Fruit fly (Drosophila melanogaster) whole organism, embryonic: Measurements from ENCODE around the gene Glos.
A peak's percentile ranks its signal among the peaks of the same experiment; 100 is the strongest.

Source experiments
- B-H1 ChIP-seq: fragments of 200-800 bp; sonication (Bioruptor generic); IDR thresholded peaks from 3 replicates; pipeline ENCODE4 v1.3.6; 2022; ENCODE audit warnings: missing biosample characterization, missing genetic modification characterization
- BEAF-32 ChIP-seq: fragments of 200-800 bp; sonication (Bioruptor generic); optimal IDR thresholded peaks from 3 replicates; lab custom pipeline; 2017; ENCODE audit warnings: missing biosample characterization, missing genetic modification characterization, mild to moderate bottlenecking, moderate library complexity, missing genetic modification reagents
- CG11695 ChIP-seq: fragments of 200-800 bp; sonication (Bioruptor generic); IDR thresholded peaks from 3 replicates; pipeline ENCODE4 v1.3.6; 2022; ENCODE audit warnings: missing biosample characterization, missing genetic modification characterization
- CG15073 ChIP-seq: fragments of 200-800 bp; sonication (Bioruptor generic); optimal IDR thresholded peaks from 2 replicates; lab custom pipeline; 2016; ENCODE audit warnings: missing biosample characterization, missing genetic modification characterization
- CG15601 ChIP-seq: fragments of 200-800 bp; sonication (Bioruptor generic); optimal IDR thresholded peaks from 3 replicates; lab custom pipeline; 2019; ENCODE audit warnings: missing biosample characterization, mild to moderate bottlenecking, missing genetic modification characterization, moderate library complexity
- CG17359 ChIP-seq: fragments of 200-800 bp; sonication (Bioruptor generic); optimal IDR thresholded peaks from 3 replicates; lab custom pipeline; 2018; ENCODE audit warnings: missing biosample characterization, mild to moderate bottlenecking, missing genetic modification characterization, moderate library complexity
- CG2120 ChIP-seq: fragments of 200-800 bp; sonication (Bioruptor generic); optimal IDR thresholded peaks from 3 replicates; lab custom pipeline; 2016; ENCODE audit warnings: missing biosample characterization, missing genetic modification characterization
- CG30431 ChIP-seq: fragments of 200-800 bp; sonication (Bioruptor generic); optimal IDR thresholded peaks from 2 replicates; lab custom pipeline; 2017; ENCODE audit warnings: missing biosample characterization, missing genetic modification characterization
- CG3065 ChIP-seq: fragments of 200-800 bp; sonication (Bioruptor generic); optimal IDR thresholded peaks from 2 replicates; lab custom pipeline; 2016; ENCODE audit warnings: missing biosample characterization, missing genetic modification characterization
- CG31441 ChIP-seq: fragments of 200-800 bp; sonication (Bioruptor generic); IDR thresholded peaks from 2 replicates; pipeline ENCODE4 v1.3.6; 2022; ENCODE audit warnings: missing biosample characterization, missing genetic modification characterization
- CG4617 ChIP-seq: fragments of 200-800 bp; sonication (Bioruptor generic); optimal IDR thresholded peaks from 3 replicates; lab custom pipeline; 2016; ENCODE audit warnings: missing biosample characterization, missing genetic modification characterization, borderline replicate concordance
- CG7271 ChIP-seq: fragments of 200-800 bp; sonication (Bioruptor generic); optimal IDR thresholded peaks from 2 replicates; lab custom pipeline; 2018; ENCODE audit warnings: missing biosample characterization, mild to moderate bottlenecking, missing genetic modification characterization, moderate library complexity
- CG7357 ChIP-seq: fragments of 200-800 bp; sonication (Bioruptor generic); IDR thresholded peaks from 3 replicates; pipeline ENCODE4 v1.3.6; 2022; ENCODE audit warnings: missing biosample characterization, missing genetic modification characterization
- CG7372 ChIP-seq: fragments of 200-800 bp; sonication (Bioruptor generic); IDR thresholded peaks from 2 replicates; pipeline ENCODE4 v1.3.6; 2022; ENCODE audit warnings: missing biosample characterization, missing genetic modification characterization
- CG9215 ChIP-seq: fragments of 200-800 bp; sonication (Bioruptor generic); IDR thresholded peaks from 2 replicates; pipeline ENCODE4 v1.3.6; 2022; ENCODE audit warnings: missing biosample characterization, missing genetic modification characterization
- D19A ChIP-seq: fragments of 200-800 bp; optimal IDR thresholded peaks from 3 replicates; lab custom pipeline; 2019; ENCODE audit warnings: missing biosample characterization, mild to moderate bottlenecking, missing genetic modification characterization, moderate library complexity
- Drgx ChIP-seq: fragments of 200-800 bp; sonication (Bioruptor generic); IDR thresholded peaks from 2 replicates; pipeline ENCODE4 v1.3.6; 2022; ENCODE audit warnings: missing biosample characterization, missing genetic modification characterization
- Fer3 ChIP-seq: fragments of 200-800 bp; sonication (Bioruptor generic); optimal IDR thresholded peaks from 2 replicates; lab custom pipeline; 2018; ENCODE audit warnings: missing biosample characterization, mild to moderate bottlenecking, missing genetic modification characterization, moderate library complexity
- GATAe ChIP-seq: fragments of 200-800 bp; sonication (Bioruptor generic); conservative IDR thresholded peaks from 2 replicates; pipeline ENCODE4 v1.3.6; 2022; ENCODE audit warnings: missing biosample characterization, missing genetic modification characterization
- Gsc ChIP-seq: fragments of 200-800 bp; sonication (Bioruptor generic); IDR thresholded peaks from 2 replicates; pipeline ENCODE4 v1.3.6; 2022; ENCODE audit warnings: missing biosample characterization, missing genetic modification characterization
- Hey ChIP-seq: fragments of 200-800 bp; sonication (Bioruptor generic); optimal IDR thresholded peaks from 3 replicates; lab custom pipeline; 2018; ENCODE audit warnings: missing biosample characterization, mild to moderate bottlenecking, missing genetic modification characterization
- Hmr ChIP-seq: fragments of 200-800 bp; sonication (Bioruptor generic); optimal IDR thresholded peaks from 3 replicates; lab custom pipeline; 2017; ENCODE audit warnings: mild to moderate bottlenecking, missing biosample characterization, missing genetic modification reagents, missing genetic modification characterization
- Kr ChIP-seq: fragments of 200-800 bp; sonication (Bioruptor generic); optimal IDR thresholded peaks from 2 replicates; lab custom pipeline; 2017; ENCODE audit warnings: missing biosample characterization, mild to moderate bottlenecking, missing genetic modification characterization
- MBD-R2 ChIP-seq: fragments of 200-800 bp; sonication (Bioruptor generic); IDR thresholded peaks from 2 replicates; pipeline ENCODE4 v1.3.6; 2022; ENCODE audit warnings: missing biosample characterization, missing genetic modification characterization
- MTF-1 ChIP-seq: fragments of 200-800 bp; sonication (Bioruptor generic); optimal IDR thresholded peaks from 2 replicates; lab custom pipeline; 2018; ENCODE audit warnings: missing biosample characterization, mild to moderate bottlenecking, missing genetic modification characterization, borderline replicate concordance
- Med ChIP-seq: fragments of 200-800 bp; sonication (Bioruptor generic); peaks from one replicate; lab custom pipeline; 2016; ENCODE audit warnings: missing biosample characterization, missing genetic modification characterization, mild to moderate bottlenecking, inconsistent platforms, moderate library complexity
- NFAT ChIP-seq: fragments of 200-800 bp; sonication (Bioruptor generic); IDR thresholded peaks from 2 replicates; pipeline ENCODE4 v1.3.6; 2022; ENCODE audit warnings: missing biosample characterization, missing genetic modification characterization
- NK7.1 ChIP-seq: fragments of 200-800 bp; sonication (Bioruptor generic); optimal IDR thresholded peaks from 3 replicates; lab custom pipeline; 2016; ENCODE audit warnings: missing biosample characterization, missing genetic modification characterization
- Spps ChIP-seq: fragments of 200-800 bp; sonication (Bioruptor generic); optimal IDR thresholded peaks from 2 replicates; lab custom pipeline; 2018; ENCODE audit warnings: missing biosample characterization, mild to moderate bottlenecking, missing genetic modification characterization
- Usf ChIP-seq: fragments of 200-800 bp; sonication (Bioruptor generic); optimal IDR thresholded peaks from 2 replicates; lab custom pipeline; 2017; ENCODE audit warnings: missing genotype, missing biosample characterization, missing genetic modification characterization
- Vsx1 ChIP-seq: fragments of 200-800 bp; sonication (Bioruptor generic); optimal IDR thresholded peaks from 2 replicates; lab custom pipeline; 2017; ENCODE audit warnings: missing biosample characterization, mild to moderate bottlenecking, missing genetic modification characterization, missing genetic modification reagents
- YL-1 ChIP-seq: fragments of 200-800 bp; sonication (Bioruptor generic); optimal IDR thresholded peaks from 3 replicates; lab custom pipeline; 2017; ENCODE audit warnings: missing biosample characterization, mild to moderate bottlenecking, missing genetic modification characterization
- ac ChIP-seq: fragments of 200-800 bp; sonication (Bioruptor generic); optimal IDR thresholded peaks from 3 replicates; lab custom pipeline; 2017; ENCODE audit warnings: missing biosample characterization, mild to moderate bottlenecking, missing genetic modification characterization
- chm ChIP-seq: fragments of 200-800 bp; sonication (Bioruptor generic); IDR thresholded peaks from 2 replicates; pipeline ENCODE4 v1.3.6; 2022; ENCODE audit warnings: missing biosample characterization, missing genetic modification characterization
- chn ChIP-seq: fragments of 200-800 bp; sonication (Bioruptor generic); optimal IDR thresholded peaks from 2 replicates; lab custom pipeline; 2016; ENCODE audit warnings: missing biosample characterization, missing genetic modification characterization
- croc ChIP-seq: fragments of 200-800 bp; sonication (Bioruptor generic); conservative IDR thresholded peaks from 3 replicates; pipeline ENCODE4 v1.3.6; 2022; ENCODE audit warnings: missing biosample characterization, missing genetic modification characterization
- da ChIP-seq: fragments of 200-800 bp; sonication (Bioruptor generic); optimal IDR thresholded peaks from 2 replicates; lab custom pipeline; 2016; ENCODE audit warnings: missing biosample characterization, missing genetic modification characterization
- ems ChIP-seq: fragments of 200-800 bp; sonication (Bioruptor generic); optimal IDR thresholded peaks from 3 replicates; lab custom pipeline; 2016; ENCODE audit warnings: missing biosample characterization, missing genetic modification characterization
- eyg ChIP-seq: fragments of 200-800 bp; sonication (Bioruptor generic); optimal IDR thresholded peaks from 3 replicates; lab custom pipeline; 2016; ENCODE audit warnings: missing biosample characterization, missing genetic modification characterization
- fd64A ChIP-seq: fragments of 200-800 bp; sonication (Bioruptor generic); optimal IDR thresholded peaks from 3 replicates; lab custom pipeline; 2018; ENCODE audit warnings: missing biosample characterization, mild to moderate bottlenecking, missing genetic modification characterization
- grn ChIP-seq: fragments of 200-800 bp; sonication (Bioruptor generic); optimal IDR thresholded peaks from 3 replicates; lab custom pipeline; 2017; ENCODE audit warnings: missing biosample characterization, missing genetic modification characterization
- jing ChIP-seq: fragments of 200-800 bp; sonication (Bioruptor generic); optimal IDR thresholded peaks from 2 replicates; lab custom pipeline; 2018; ENCODE audit warnings: missing biosample characterization, mild to moderate bottlenecking, missing genetic modification characterization
- kni ChIP-seq: fragments of 200-800 bp; sonication (Bioruptor generic); optimal IDR thresholded peaks from 3 replicates; lab custom pipeline; 2017; ENCODE audit warnings: mild to moderate bottlenecking, missing biosample characterization, missing genetic modification reagents, missing genetic modification characterization
- nmo ChIP-seq: fragments of 200-800 bp; sonication (Bioruptor generic); optimal IDR thresholded peaks from 2 replicates; lab custom pipeline; 2018; ENCODE audit warnings: missing biosample characterization, mild to moderate bottlenecking, missing genetic modification characterization, moderate library complexity
- pb ChIP-seq: fragments of 200-800 bp; sonication (Bioruptor generic); optimal IDR thresholded peaks from 3 replicates; lab custom pipeline; 2016; ENCODE audit warnings: missing biosample characterization, missing genetic modification characterization
- scrt ChIP-seq: fragments of 200-800 bp; sonication (Bioruptor generic); optimal IDR thresholded peaks from 2 replicates; lab custom pipeline; 2018; ENCODE audit warnings: missing biosample characterization, mild to moderate bottlenecking, missing genetic modification characterization, moderate library complexity
- sd ChIP-seq: fragments of 200-800 bp; sonication (Bioruptor generic); optimal IDR thresholded peaks from 3 replicates; lab custom pipeline; 2018; ENCODE audit warnings: missing biosample characterization, mild to moderate bottlenecking, missing genetic modification characterization, moderate library complexity
- sim ChIP-seq: fragments of 200-800 bp; sonication (Bioruptor generic); IDR thresholded peaks from 2 replicates; pipeline ENCODE4 v1.3.6; 2022; ENCODE audit warnings: missing biosample characterization, missing genetic modification characterization
- sob ChIP-seq: fragments of 200-800 bp; sonication (Bioruptor generic); IDR thresholded peaks from 2 replicates; pipeline ENCODE4 v1.3.6; 2022; ENCODE audit warnings: missing biosample characterization, missing genetic modification characterization
- tap ChIP-seq: fragments of 200-800 bp; optimal IDR thresholded peaks from 3 replicates; lab custom pipeline; 2019; ENCODE audit warnings: missing biosample characterization, mild to moderate bottlenecking, missing genetic modification characterization, moderate library complexity
- zf30C ChIP-seq: fragments of 200-800 bp; sonication (Bioruptor generic); optimal IDR thresholded peaks from 3 replicates; lab custom pipeline; 2018; ENCODE audit warnings: missing biosample characterization, mild to moderate bottlenecking, missing genetic modification characterization
- zfh2 ChIP-seq: fragments of 200-800 bp; sonication (Bioruptor generic); optimal IDR thresholded peaks from 2 replicates; lab custom pipeline; 2016; ENCODE audit warnings: missing biosample characterization, missing genetic modification characterization

Glos gene

dm6 chrX:3964965-3965420 lies 28.7 kb downstream of the Glos start, which contains the start of gene lva (continued):
- no peak for TF ChIP-seq zf30C (GFP tag; lab: Kevin White, UChicago)
- no peak for TF ChIP-seq CG7372 (GFP tag; lab: Robert Waterston, UW)
- no peak for TF ChIP-seq zfh2
- TF ChIP-seq tap (tag; lab: Kevin White, UChicago), result no peak
- no peak for TF ChIP-seq fd64A (GFP tag; lab: Kevin White, UChicago)
- no peak for TF ChIP-seq CG2120
- TF ChIP-seq croc (GFP tag; lab: Robert Waterston, UW), result no peak
- TF ChIP-seq NFAT (GFP tag; lab: Robert Waterston, UW), result no peak
- TF ChIP-seq sob (GFP tag; lab: Robert Waterston, UW), result no peak
- no peak for TF ChIP-seq CG15601
- no peak for TF ChIP-seq chn (GFP tag; lab: Kevin White, UChicago)
- peak; percentile 92 for TF ChIP-seq YL-1 (GFP tag; lab: Kevin White, UChicago)
- TF ChIP-seq da (GFP tag; lab: Kevin White, UChicago), result no peak
- TF ChIP-seq pb (GFP tag; lab: Kevin White, UChicago), result no peak
- no peak for TF ChIP-seq Fer3 (tag; lab: Kevin White, UChicago)
- TF ChIP-seq Hmr (GFP tag; lab: Kevin White, UChicago), result no peak
- no peak for TF ChIP-seq CG17359 (tag; lab: Kevin White, UChicago)
- no peak for TF ChIP-seq eyg (GFP tag; lab: Kevin White, UChicago)
- no peak for TF ChIP-seq MTF-1 (GFP tag; lab: Kevin White, UChicago)
- TF ChIP-seq ems (GFP tag; lab: Kevin White, UChicago), result no peak
- TF ChIP-seq jing (GFP tag; lab: Kevin White, UChicago), result no peak
- no peak for TF ChIP-seq CG15073 (GFP tag; lab: Kevin White, UChicago)
- no peak for TF ChIP-seq Hey (tag; lab: Kevin White, UChicago)
- no peak for TF ChIP-seq Kr (GFP tag; lab: Kevin White, UChicago)
- no peak for TF ChIP-seq grn (GFP tag; lab: Kevin White, UChicago)
- TF ChIP-seq CG31441 (GFP tag; lab: Robert Waterston, UW), result no peak
- TF ChIP-seq NK7.1 (GFP tag; lab: Kevin White, UChicago), result no peak
- TF ChIP-seq CG7357, result no peak
- TF ChIP-seq CG9215 (GFP tag; lab: Robert Waterston, UW), result no peak
- TF ChIP-seq Gsc (GFP tag; lab: Robert Waterston, UW), result no peak
- no peak for TF ChIP-seq B-H1 (GFP tag; lab: Robert Waterston, UW)
- TF ChIP-seq Usf (GFP tag; lab: Kevin White, UChicago), result no peak
- no peak for TF ChIP-seq CG3065 (GFP tag; lab: Kevin White, UChicago)
- peak; percentile 72 for TF ChIP-seq Med (GFP tag; lab: Kevin White, UChicago)
- TF ChIP-seq D19A (tag; lab: Kevin White, UChicago), result no peak
- TF ChIP-seq sd (tag; lab: Kevin White, UChicago), result no peak
- TF ChIP-seq Spps (tag; lab: Kevin White, UChicago), result no peak
- TF ChIP-seq BEAF-32, result peak; percentile 60
- no peak for TF ChIP-seq kni (GFP tag; lab: Kevin White, UChicago)
- TF ChIP-seq MBD-R2 (GFP tag; lab: Robert Waterston, UW), result peak; percentile 57
- no peak for TF ChIP-seq sim (GFP tag; lab: Robert Waterston, UW)
- no peak for TF ChIP-seq ac (GFP tag; lab: Kevin White, UChicago)
- TF ChIP-seq CG30431 (GFP tag; lab: Kevin White, UChicago), result no peak
- TF ChIP-seq CG7271 (tag; lab: Kevin White, UChicago), result no peak
- TF ChIP-seq scrt (GFP tag; lab: Kevin White, UChicago), result no peak
- TF ChIP-seq CG4617, result peak; percentile 97
- TF ChIP-seq chm (GFP tag; lab: Robert Waterston, UW), result no peak
- no peak for TF ChIP-seq Vsx1 (GFP tag; lab: Kevin White, UChicago)
- no peak for TF ChIP-seq nmo (GFP tag; lab: Kevin White, UChicago)
- no peak for TF ChIP-seq CG11695 (GFP tag; lab: Robert Waterston, UW)
- 0 out of 2 replicates have a peak, but pooled peaks have one; percentile 29 for TF ChIP-seq Drgx
- TF ChIP-seq GATAe (GFP tag; lab: Robert Waterston, UW), result no peak
